Fruit fly (Drosophila melanogaster) whole organism, embryonic: ENCODE measurements around the gene ci.

Source experiments
- ATbp ChIP-seq: fragments of 200-800 bp; sonication (Bioruptor generic); optimal IDR thresholded peaks from 2 replicates; lab custom pipeline; 2017; ENCODE audit warnings: missing biosample characterization, mild to moderate bottlenecking, missing genetic modification characterization, missing genetic modification reagents
- Aef1 ChIP-seq: fragments of 200-800 bp; sonication (Bioruptor generic); IDR thresholded peaks from 3 replicates; pipeline ENCODE4 v1.3.6; 2022; ENCODE audit warnings: missing biosample characterization, missing genetic modification characterization
- B-H1 ChIP-seq: fragments of 200-800 bp; sonication (Bioruptor generic); IDR thresholded peaks from 3 replicates; pipeline ENCODE4 v1.3.6; 2022; ENCODE audit warnings: missing biosample characterization, missing genetic modification characterization
- CG10431 ChIP-seq: fragments of 200-800 bp; sonication (Bioruptor generic); optimal IDR thresholded peaks from 3 replicates; lab custom pipeline; 2018; ENCODE audit warnings: missing biosample characterization, mild to moderate bottlenecking, missing genetic modification characterization
- CG11093 ChIP-seq: fragments of 200-800 bp; sonication (Bioruptor generic); IDR thresholded peaks from 3 replicates; pipeline ENCODE4 v1.3.6; 2022; ENCODE audit warnings: missing biosample characterization, missing genetic modification characterization
- CG12071 ChIP-seq: fragments of 200-800 bp; sonication (Bioruptor generic); optimal IDR thresholded peaks from 3 replicates; lab custom pipeline; 2018; ENCODE audit warnings: missing biosample characterization, mild to moderate bottlenecking, missing genetic modification characterization
- CG12299 ChIP-seq: fragments of 200-800 bp; sonication (Bioruptor generic); optimal IDR thresholded peaks from 2 replicates; lab custom pipeline; 2018; ENCODE audit warnings: missing biosample characterization, mild to moderate bottlenecking, missing genetic modification characterization
- CG12391 ChIP-seq: fragments of 200-800 bp; sonication (Bioruptor generic); optimal IDR thresholded peaks from 3 replicates; lab custom pipeline; 2018; ENCODE audit warnings: missing biosample characterization, mild to moderate bottlenecking, missing genetic modification characterization, moderate library complexity
- CG12744 ChIP-seq: fragments of 200-800 bp; sonication (Bioruptor generic); optimal IDR thresholded peaks from 2 replicates; lab custom pipeline; 2016; ENCODE audit warnings: missing biosample characterization, missing genetic modification characterization
- CG14710 ChIP-seq: fragments of 200-800 bp; sonication (Bioruptor generic); optimal IDR thresholded peaks from 3 replicates; lab custom pipeline; 2019; ENCODE audit warnings: missing biosample characterization, mild to moderate bottlenecking, missing genetic modification characterization, moderate library complexity
- CG2120 ChIP-seq: fragments of 200-800 bp; sonication (Bioruptor generic); optimal IDR thresholded peaks from 3 replicates; lab custom pipeline; 2016; ENCODE audit warnings: missing biosample characterization, missing genetic modification characterization
- CG32532 ChIP-seq: fragments of 200-800 bp; sonication (Bioruptor generic); IDR thresholded peaks from 2 replicates; pipeline ENCODE4 v1.3.6; 2022; ENCODE audit warnings: missing biosample characterization, missing genetic modification characterization
- CG3281 ChIP-seq: fragments of 200-800 bp; sonication (Bioruptor generic); optimal IDR thresholded peaks from 3 replicates; lab custom pipeline; 2017; ENCODE audit warnings: missing biosample characterization, mild to moderate bottlenecking, missing genetic modification characterization
- CG34376 ChIP-seq: fragments of 200-800 bp; sonication (Bioruptor generic); optimal IDR thresholded peaks from 2 replicates; lab custom pipeline; 2018; ENCODE audit warnings: missing biosample characterization, mild to moderate bottlenecking, missing genetic modification characterization
- CG4282 ChIP-seq: fragments of 200-800 bp; sonication (Bioruptor generic); optimal IDR thresholded peaks from 2 replicates; lab custom pipeline; 2016; ENCODE audit warnings: missing biosample characterization, missing genetic modification characterization
- CG6654 ChIP-seq: fragments of 200-800 bp; sonication (Bioruptor generic); optimal IDR thresholded peaks from 2 replicates; lab custom pipeline; 2017; ENCODE audit warnings: missing biosample characterization, mild to moderate bottlenecking, missing genetic modification characterization
- CG6854 ChIP-seq: fragments of 200-800 bp; sonication (Bioruptor generic); optimal IDR thresholded peaks from 3 replicates; lab custom pipeline; 2017; ENCODE audit warnings: missing biosample characterization, mild to moderate bottlenecking, missing genetic modification characterization
- CG7556 ChIP-seq: fragments of 200-800 bp; sonication (Bioruptor generic); optimal IDR thresholded peaks from 2 replicates; lab custom pipeline; 2017; ENCODE audit warnings: missing biosample characterization, mild to moderate bottlenecking, missing genetic modification characterization
- CG7987 ChIP-seq: fragments of 200-800 bp; sonication (Bioruptor generic); optimal IDR thresholded peaks from 2 replicates; lab custom pipeline; 2018; ENCODE audit warnings: missing biosample characterization, mild to moderate bottlenecking, missing genetic modification characterization, moderate library complexity
- CG8924 ChIP-seq: fragments of 200-800 bp; optimal IDR thresholded peaks from 3 replicates; lab custom pipeline; 2019; ENCODE audit warnings: missing biosample characterization, mild to moderate bottlenecking, missing genetic modification characterization, moderate library complexity
- Dek ChIP-seq: fragments of 200-800 bp; sonication (Bioruptor generic); optimal IDR thresholded peaks from 3 replicates; lab custom pipeline; 2019; ENCODE audit warnings: missing biosample characterization, mild to moderate bottlenecking, missing genetic modification characterization, moderate library complexity
- Dip2 ChIP-seq: fragments of 200-800 bp; sonication (Bioruptor generic); IDR thresholded peaks from 2 replicates; pipeline ENCODE4 v1.3.6; 2022; ENCODE audit warnings: missing biosample characterization, missing genetic modification characterization
- Dll ChIP-seq: fragments of 200-800 bp; sonication (Bioruptor generic); IDR thresholded peaks from 4 replicates; pipeline ENCODE4 v1.3.6; 2022; ENCODE audit warnings: missing biosample characterization, missing genetic modification characterization; ENCODE audit not compliant: partially characterized antibody
- Doc3 ChIP-seq: fragments of 200-800 bp; sonication (Bioruptor generic); IDR thresholded peaks from 3 replicates; pipeline ENCODE4 v1.3.6; 2022; ENCODE audit warnings: missing biosample characterization, missing genetic modification characterization; ENCODE audit not compliant: partially characterized antibody
- Fer1 ChIP-seq: fragments of 200-800 bp; sonication (Bioruptor generic); optimal IDR thresholded peaks from 2 replicates; lab custom pipeline; 2017; ENCODE audit warnings: missing biosample characterization, mild to moderate bottlenecking, missing genetic modification characterization
- HmgZ ChIP-seq: fragments of 200-800 bp; sonication (Bioruptor generic); optimal IDR thresholded peaks from 2 replicates; lab custom pipeline; 2018; ENCODE audit warnings: missing biosample characterization, mild to moderate bottlenecking, missing genetic modification characterization
- Lhr ChIP-seq: fragments of 200-800 bp; sonication (Bioruptor generic); optimal IDR thresholded peaks from 3 replicates; lab custom pipeline; 2017; ENCODE audit warnings: mild to moderate bottlenecking, missing biosample characterization, missing genetic modification reagents, missing genetic modification characterization
- Mrtf ChIP-seq: fragments of 200-800 bp; sonication (Bioruptor generic); IDR thresholded peaks from 3 replicates; pipeline ENCODE4 v1.3.6; 2022; ENCODE audit warnings: missing biosample characterization, missing genetic modification characterization
- NC2α ChIP-seq: fragments of 200-800 bp; sonication (Bioruptor generic); optimal IDR thresholded peaks from 2 replicates; lab custom pipeline; 2016; ENCODE audit warnings: missing biosample characterization, missing genetic modification characterization
- Pdp1 ChIP-seq, 2 experiments: fragments of 200-800 bp; sonication (Bioruptor generic); optimal IDR thresholded peaks; 3 replicates each; lab custom pipeline; 2016; ENCODE audit warnings: missing biosample characterization in 2 of 2, missing genetic modification characterization in 2 of 2, mild to moderate bottlenecking in 1 of 2, moderate library complexity in 1 of 2
- Rfx ChIP-seq: fragments of 200-800 bp; sonication (Bioruptor generic); IDR thresholded peaks from 2 replicates; pipeline ENCODE4 v1.3.6; 2022; ENCODE audit warnings: missing biosample characterization, missing genetic modification characterization
- Sox100B ChIP-seq: fragments of 200-800 bp; sonication (Bioruptor generic); optimal IDR thresholded peaks from 3 replicates; lab custom pipeline; 2018; ENCODE audit warnings: missing biosample characterization, mild to moderate bottlenecking, missing genetic modification characterization
- TFAM ChIP-seq: fragments of 200-800 bp; sonication (Bioruptor generic); optimal IDR thresholded peaks from 2 replicates; lab custom pipeline; 2017; ENCODE audit warnings: missing biosample characterization, missing genetic modification characterization, inconsistent platforms
- Tbp ChIP-seq: fragments of >200 bp; optimal IDR thresholded peaks from 2 replicates; lab custom pipeline; 2018; ENCODE audit warnings: missing biosample characterization, missing genetic modification characterization
- aop ChIP-seq: fragments of 200-800 bp; sonication (Bioruptor generic); IDR thresholded peaks from 2 replicates; pipeline ENCODE4 v1.3.6; 2022; ENCODE audit warnings: missing biosample characterization, missing genetic modification characterization
- chif ChIP-seq, 2 experiments: fragments of 200-800 bp; sonication (Bioruptor generic); optimal IDR thresholded peaks; 3 replicates each; lab custom pipeline; 2016; ENCODE audit warnings: missing biosample characterization in 2 of 2, missing genetic modification characterization in 2 of 2
- chm ChIP-seq: fragments of 200-800 bp; sonication (Bioruptor generic); IDR thresholded peaks from 2 replicates; pipeline ENCODE4 v1.3.6; 2022; ENCODE audit warnings: missing biosample characterization, missing genetic modification characterization
- ci ChIP-seq: fragments of 200-800 bp; sonication (Bioruptor generic); IDR thresholded peaks from 3 replicates; pipeline ENCODE4 v1.3.6; 2022; ENCODE audit warnings: missing biosample characterization, missing genetic modification characterization
- corto ChIP-seq: fragments of 200-800 bp; sonication (Bioruptor generic); optimal IDR thresholded peaks from 2 replicates; lab custom pipeline; 2016; ENCODE audit warnings: missing biosample characterization, mild to moderate bottlenecking, missing genetic modification characterization, moderate library complexity
- cwo ChIP-seq: fragments of 200-800 bp; sonication (Bioruptor generic); optimal IDR thresholded peaks from 3 replicates; lab custom pipeline; 2017; ENCODE audit warnings: missing biosample characterization, missing genetic modification characterization, mild to moderate bottlenecking, moderate library complexity, missing genetic modification reagents
- dpn ChIP-seq, 2 experiments: fragments of 200-800 bp; sonication (Bioruptor generic); optimal IDR thresholded peaks; 3 replicates each; lab custom pipeline; 2016; ENCODE audit warnings: missing biosample characterization in 2 of 2, missing genetic modification characterization in 2 of 2
- fd96Cb ChIP-seq: fragments of 200-800 bp; sonication (Bioruptor generic); optimal IDR thresholded peaks from 2 replicates; lab custom pipeline; 2018; ENCODE audit warnings: missing biosample characterization, mild to moderate bottlenecking, missing genetic modification characterization, moderate library complexity
- fu2 ChIP-seq: fragments of 200-800 bp; sonication (Bioruptor generic); optimal IDR thresholded peaks from 2 replicates; lab custom pipeline; 2016; ENCODE audit warnings: missing biosample characterization, missing genetic modification characterization
- gcm2 ChIP-seq: fragments of 200-800 bp; sonication (Bioruptor generic); optimal IDR thresholded peaks from 2 replicates; lab custom pipeline; 2016; ENCODE audit warnings: missing biosample characterization, missing genetic modification characterization
- gem ChIP-seq: fragments of 200-800 bp; sonication (Bioruptor generic); optimal IDR thresholded peaks from 2 replicates; lab custom pipeline; 2019; ENCODE audit warnings: missing biosample characterization, mild to moderate bottlenecking, missing genetic modification characterization, moderate library complexity
- inv ChIP-seq: fragments of 200-800 bp; sonication (Bioruptor generic); IDR thresholded peaks from 2 replicates; pipeline ENCODE4 v1.3.6; 2022; ENCODE audit warnings: missing biosample characterization, missing genetic modification characterization; ENCODE audit not compliant: partially characterized antibody
- kah ChIP-seq: fragments of 200-800 bp; sonication (Bioruptor generic); optimal IDR thresholded peaks from 2 replicates; lab custom pipeline; 2018; ENCODE audit warnings: missing biosample characterization, mild to moderate bottlenecking, missing genetic modification characterization
- otp ChIP-seq: fragments of 200-800 bp; sonication (Bioruptor generic); IDR thresholded peaks from 3 replicates; pipeline ENCODE4, ENCODE4 v1.3.6; 2022; ENCODE audit warnings: missing biosample characterization, missing genetic modification characterization
- pros ChIP-seq: fragments of 200-800 bp; sonication (Bioruptor generic); optimal IDR thresholded peaks from 3 replicates; lab custom pipeline; 2019; ENCODE audit warnings: missing biosample characterization, mild to moderate bottlenecking, missing genetic modification characterization, moderate library complexity
- repo ChIP-seq: fragments of 200-800 bp; sonication (Bioruptor generic); optimal IDR thresholded peaks from 2 replicates; lab custom pipeline; 2016; ENCODE audit warnings: missing biosample characterization, missing genetic modification characterization
- sens ChIP-seq: fragments of 200-800 bp; sonication (Bioruptor generic); peaks from one replicate; lab custom pipeline; 2016; ENCODE audit warnings: missing biosample characterization, missing genetic modification characterization
- toy ChIP-seq: fragments of 200-800 bp; sonication (Bioruptor generic); IDR thresholded peaks from 2 replicates; pipeline ENCODE4 v1.3.6; 2022; ENCODE audit warnings: missing biosample characterization, missing genetic modification characterization

ci gene

DNA sequence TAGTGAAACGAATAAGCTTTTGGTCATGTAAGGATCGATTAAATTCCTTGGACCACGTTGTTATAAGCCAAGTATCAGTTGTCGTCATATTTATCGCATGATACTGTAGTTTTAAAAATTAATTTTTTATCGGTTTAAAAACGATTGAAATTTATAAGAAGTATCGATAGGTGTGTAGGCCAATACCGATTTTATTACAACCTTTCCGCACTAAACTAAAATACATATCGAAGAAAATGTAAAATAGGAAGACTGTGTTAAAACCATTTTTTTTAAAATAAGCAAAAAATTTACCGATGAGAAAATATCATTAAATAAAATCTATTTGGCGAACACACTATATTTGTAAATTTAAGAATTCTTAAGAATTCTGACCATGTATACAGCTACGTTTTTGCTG lies 6.5 kb upstream of the ci start (continued):
- no peak for TF ChIP-seq sens (GFP tag; lab: Kevin White, UChicago)
- no peak for TF ChIP-seq otp
- peak; percentile 72 for TF ChIP-seq Lhr (GFP tag; lab: Kevin White, UChicago)
- TF ChIP-seq gem (tag; lab: Kevin White, UChicago): peak; percentile 43
- peak; percentile 36 for TF ChIP-seq CG12391
- no peak for TF ChIP-seq Fer1 (GFP tag; lab: Kevin White, UChicago)
- TF ChIP-seq inv (GFP tag; lab: Robert Waterston, UW): no peak
- peak; percentile 46 for TF ChIP-seq CG14710
- peak; percentile 27 for TF ChIP-seq CG2120
- no peak for TF ChIP-seq CG4282 (GFP tag; lab: Kevin White, UChicago)
- no peak for TF ChIP-seq corto (GFP tag; lab: Kevin White, UChicago)
- no peak for TF ChIP-seq CG10431 (GFP tag; lab: Kevin White, UChicago)
- TF ChIP-seq CG34376 (GFP tag; lab: Kevin White, UChicago): no peak
- TF ChIP-seq cwo (GFP tag; lab: Kevin White, UChicago): no peak
- TF ChIP-seq CG7556 (GFP tag; lab: Kevin White, UChicago): no peak
- no peak for TF ChIP-seq fd96Cb (tag; lab: Kevin White, UChicago)
- no peak for TF ChIP-seq NC2α (GFP tag; lab: Kevin White, UChicago)
- no peak for TF ChIP-seq Sox100B (GFP tag; lab: Kevin White, UChicago)
- no peak for TF ChIP-seq CG12744
- no peak for TF ChIP-seq ATbp (GFP tag; lab: Kevin White, UChicago)
- TF ChIP-seq CG6854 (GFP tag; lab: Kevin White, UChicago): no peak
- no peak for TF ChIP-seq CG8924 (tag; lab: Kevin White, UChicago)
- no peak for TF ChIP-seq HmgZ (tag; lab: Kevin White, UChicago)
- no peak for TF ChIP-seq Dip2
- TF ChIP-seq toy: no peak
- TF ChIP-seq Dll (GFP tag; lab: Robert Waterston, UW): peak; percentile 67; the same call in 2 of the 4 replicates
- TF ChIP-seq CG11093 (GFP tag; lab: Robert Waterston, UW): no peak
- no peak for TF ChIP-seq dpn (GFP tag; optimal IDR thresholded peaks at IDR 0.05; lab: Kevin White, UChicago)
- no peak for TF ChIP-seq CG6654 (GFP tag; lab: Kevin White, UChicago)
- TF ChIP-seq gcm2: no peak
- no peak for TF ChIP-seq Dek (tag; lab: Kevin White, UChicago)
- TF ChIP-seq CG7987: no peak
- no peak for TF ChIP-seq ci (GFP tag; lab: Robert Waterston, UW)
- no peak for TF ChIP-seq CG3281 (GFP tag; lab: Kevin White, UChicago)
- TF ChIP-seq CG12071 (GFP tag; lab: Kevin White, UChicago): no peak
- no peak for TF ChIP-seq repo
- no peak for TF ChIP-seq chif (GFP tag; optimal IDR thresholded peaks at IDR 0.05; lab: Kevin White, UChicago)
- no peak for TF ChIP-seq Mrtf (GFP tag; lab: Robert Waterston, UW)
- TF ChIP-seq TFAM: no peak
- no peak for TF ChIP-seq fu2 (GFP tag; lab: Kevin White, UChicago)
- TF ChIP-seq Aef1 (GFP tag; lab: Robert Waterston, UW): no peak
- no peak for TF ChIP-seq Tbp (GFP tag; lab: Kevin White, UChicago)
- no peak for TF ChIP-seq Rfx (GFP tag; lab: Robert Waterston, UW)
- TF ChIP-seq chm (GFP tag; lab: Robert Waterston, UW): no peak
- no peak for TF ChIP-seq pros (GFP tag; lab: Kevin White, UChicago)
- TF ChIP-seq B-H1: no peak
- TF ChIP-seq kah (GFP tag; lab: Kevin White, UChicago): no peak
- no peak for TF ChIP-seq CG32532 (GFP tag; lab: Robert Waterston, UW)
- TF ChIP-seq Doc3: no peak
- no peak for TF ChIP-seq aop (GFP tag; lab: Robert Waterston, UW)
- TF ChIP-seq Pdp1 (GFP tag; optimal IDR thresholded peaks at IDR 0.05; lab: Kevin White, UChicago): no peak
- TF ChIP-seq CG12299: no peak
